Worm (Caenorhabditis elegans) whole organism, early embryonic: ENCODE data around the gene F56F11.2.

Experiments used
- B0310.2 ChIP-seq: sonication (generic microtip); optimal IDR thresholded peaks from 2 replicates; lab custom pipeline; 2016; ENCODE audit warnings: mild to moderate bottlenecking, missing genetic modification characterization, missing compliant biosample characterization
- F13C5.2 ChIP-seq: sonication (generic microtip); optimal IDR thresholded peaks from 2 replicates; lab custom pipeline; 2017; ENCODE audit warnings: mild to moderate bottlenecking, missing genetic modification characterization, inconsistent platforms, missing compliant biosample characterization
- ama-1 ChIP-seq: fragments of 150-350 bp; optimal IDR thresholded peaks from 2 replicates; lab custom pipeline; 2014
- ceh-36 ChIP-seq: sonication (generic microtip); optimal IDR thresholded peaks from 2 replicates; lab custom pipeline; 2016; ENCODE audit warnings: missing genetic modification characterization, inconsistent platforms, missing compliant biosample characterization
- tbx-37 ChIP-seq: fragments of 200-800 bp; sonication (Bioruptor generic); conservative IDR thresholded peaks from 2 replicates; pipeline ENCODE4 v1.3.6; 2022; ENCODE audit warnings: missing genetic modification reagents, missing genetic modification characterization, missing compliant biosample characterization

ce11 chrIII:2841856-2842373 lies 40.2 kb upstream of the F56F11.2 start, which contains the start of gene H34I24.2:
- no peak for TF ChIP-seq ceh-36 (tag; lab: Kevin White, UChicago)
- TF ChIP-seq B0310.2, result no peak
- TF ChIP-seq ama-1, result no peak
- no peak for TF ChIP-seq F13C5.2 (tag; lab: Kevin White, UChicago)
- no peak for TF ChIP-seq tbx-37 (GFP tag; lab: Robert Waterston, UW)
